Worm (Caenorhabditis elegans) whole organism, dauer: ENCODE measurements around the gene ptr-22.

Source experiments
- unc-62 ChIP-seq: sonication (generic microtip); optimal IDR thresholded peaks from 2 replicates; lab custom pipeline; 2017; ENCODE audit warnings: missing biosample characterization, missing genetic modification reagents, missing genetic modification characterization

Gene ptr-22

DNA sequence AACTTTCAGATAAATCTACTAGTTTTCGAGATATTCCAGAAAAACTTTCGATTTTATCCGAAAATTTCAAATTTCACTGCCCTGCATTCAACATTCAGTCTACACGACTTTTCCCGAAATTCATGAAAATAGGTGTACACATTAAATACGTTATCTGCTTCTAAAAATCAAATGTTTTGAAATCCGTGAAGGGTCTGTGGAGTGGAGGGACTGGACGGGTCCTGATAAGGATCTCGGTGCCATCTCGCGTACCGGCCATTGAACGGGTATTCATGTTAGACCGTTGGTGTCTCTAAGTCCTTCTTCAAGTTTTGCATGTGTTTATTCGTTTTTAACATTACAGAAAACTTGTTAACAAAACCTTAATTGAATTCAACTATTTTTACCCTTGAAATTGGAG, 23.7 kb downstream of the ptr-22 start:
- TF ChIP-seq unc-62 (GFP tag; lab: Kevin White, UChicago), result no peak

DNA sequence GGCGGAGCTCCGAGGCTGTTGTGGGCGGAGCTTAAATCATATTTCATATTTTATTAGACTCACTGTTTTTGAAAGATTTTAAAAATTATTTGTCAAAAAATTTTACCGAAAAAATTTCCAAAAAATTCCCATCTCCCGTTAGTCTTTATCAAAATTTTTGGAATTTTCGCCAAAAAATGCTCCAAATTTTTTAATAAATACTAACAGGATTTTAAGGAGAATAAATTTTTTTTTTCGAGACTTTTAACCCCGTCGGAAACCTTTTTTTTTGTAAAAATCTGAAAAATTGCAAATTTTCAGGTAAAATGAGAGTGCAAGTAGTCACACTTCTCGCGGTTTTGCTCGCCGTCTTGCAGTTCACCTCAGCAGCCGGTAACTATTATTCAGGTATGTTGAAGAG, 27.7 kb downstream of the ptr-22 start, which contains the start of gene mihp-2:
Gene mihp-2, plus strand, starts transcription at position 301 of the 400 bp plus-strand sequence.
- no peak for TF ChIP-seq unc-62 (GFP tag; lab: Kevin White, UChicago)

DNA sequence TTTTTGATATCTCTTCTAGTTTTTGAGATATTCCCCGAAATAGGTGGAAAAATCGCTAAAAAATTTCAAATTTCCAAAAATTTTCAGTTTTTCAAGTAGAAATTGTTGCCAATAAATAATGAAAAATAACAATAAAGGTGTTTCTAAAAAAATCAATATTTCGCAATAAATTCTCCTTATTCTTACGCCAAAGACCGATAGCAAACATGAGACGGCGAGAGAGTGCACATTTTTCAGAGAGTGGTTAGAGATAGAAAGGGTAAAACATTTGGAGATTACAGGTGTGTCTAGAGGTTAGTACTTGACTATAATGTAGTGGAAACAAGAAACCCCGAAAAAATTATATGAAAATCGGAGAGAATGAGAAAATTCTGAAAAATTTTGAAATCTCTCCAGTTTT, 29.6 kb downstream of the ptr-22 start:
- no peak for TF ChIP-seq unc-62 (GFP tag; lab: Kevin White, UChicago)

DNA sequence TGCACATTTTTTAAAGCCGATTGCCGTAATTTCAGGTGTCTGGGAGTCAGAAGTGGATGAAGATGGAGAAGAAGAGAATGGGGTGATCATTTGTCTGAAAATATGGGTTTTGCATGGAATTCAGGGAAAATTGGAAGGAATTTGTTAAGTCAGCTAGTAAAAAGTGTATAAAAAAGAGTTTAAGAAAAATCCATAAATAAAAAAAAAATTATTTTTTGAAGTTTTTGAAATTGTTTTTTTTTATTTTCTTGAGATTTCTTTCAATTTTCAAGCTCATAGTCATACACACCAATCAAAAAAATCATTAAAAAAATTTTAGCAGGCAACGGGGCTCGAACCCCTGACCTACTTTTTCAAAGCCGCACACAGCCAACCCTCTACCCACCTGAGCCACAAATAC, 30.7 kb downstream of the ptr-22 start, which contains the start of gene nhr-243:
Gene nhr-243, minus strand, starts transcription at position 101 of the 400 bp plus-strand sequence.
- no peak for TF ChIP-seq unc-62 (GFP tag; lab: Kevin White, UChicago)

DNA sequence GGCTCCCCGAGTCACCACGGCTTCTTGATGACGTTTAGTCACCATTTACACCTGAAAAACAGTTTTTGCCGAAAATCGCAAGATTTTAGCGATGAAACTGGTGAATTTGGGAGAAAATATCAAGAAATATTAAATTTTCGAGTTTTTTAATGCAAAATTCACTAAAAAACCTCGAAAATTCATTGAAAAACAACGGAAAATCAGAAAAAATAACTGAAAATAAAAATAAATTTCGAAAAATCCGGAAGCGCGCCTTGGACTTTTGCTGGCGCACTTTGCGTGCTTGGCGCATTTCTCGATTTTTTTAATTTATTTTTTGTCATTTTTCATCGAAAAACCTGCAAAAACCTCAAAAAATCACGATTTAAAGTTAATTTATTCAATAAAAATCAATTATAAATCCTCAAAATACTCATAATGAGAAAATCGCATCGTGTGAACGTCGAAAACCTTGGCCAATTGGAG, 36.2 kb downstream of the ptr-22 start, which contains the start of gene emb-4:
Gene emb-4, minus strand, starts transcription at position 51 of the 465 bp plus-strand sequence.
- TF ChIP-seq unc-62 (GFP tag; lab: Kevin White, UChicago), result no peak

DNA sequence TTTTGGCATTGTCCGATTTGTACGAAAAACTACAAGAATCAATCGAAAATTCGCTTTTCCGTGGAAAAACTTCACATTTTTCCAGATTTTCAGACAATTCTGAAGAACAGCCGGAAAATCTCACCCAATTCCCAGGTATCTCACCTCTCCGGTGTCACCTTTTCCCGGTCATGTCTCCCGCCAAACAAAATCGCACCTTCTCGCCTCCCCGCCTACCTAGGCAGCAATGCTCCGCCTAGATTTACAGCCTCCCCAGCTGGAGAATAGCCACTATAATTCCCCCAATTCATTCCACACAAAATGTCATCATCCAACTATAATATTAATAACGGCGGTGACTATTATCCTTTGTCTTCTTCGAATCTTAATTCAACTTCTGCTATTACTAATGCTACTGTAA, 57.3 kb downstream of the ptr-22 start, which contains the start of gene ceh-51:
Gene ceh-51, plus strand, starts transcription at position 301 of the 400 bp plus-strand sequence.
- TF ChIP-seq unc-62 (GFP tag; lab: Kevin White, UChicago), result no peak

DNA sequence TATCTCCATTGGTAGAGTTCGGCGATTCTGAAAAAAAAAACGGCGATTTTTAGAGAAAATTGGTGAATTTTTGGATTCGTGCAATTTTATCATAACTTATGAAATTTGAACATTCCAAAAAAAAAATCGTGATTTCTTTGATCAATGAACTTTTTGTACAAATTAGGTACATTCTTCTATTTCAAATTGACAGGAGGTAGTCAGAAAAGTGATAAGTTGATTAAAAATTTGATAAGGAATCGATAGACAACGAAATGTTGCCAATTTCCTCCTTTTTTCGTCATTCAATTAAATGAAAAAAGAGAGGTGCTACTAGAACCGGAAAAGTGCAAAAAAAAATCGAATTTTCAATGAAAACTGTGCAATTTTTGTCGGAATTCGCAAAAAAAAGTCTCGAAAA, 60.2 kb downstream of the ptr-22 start:
- TF ChIP-seq unc-62 (GFP tag; lab: Kevin White, UChicago), result no peak
